Worm (Caenorhabditis elegans) whole organism, L3 larva: ENCODE data around the gene Y53C12A.11.

ENCODE experiments used
- elt-1 ChIP-seq: fragments of 150-350 bp; optimal IDR thresholded peaks from 2 replicates; lab custom pipeline; 2014; ENCODE audit warnings: missing biosample characterization, missing genetic modification characterization
- fos-1 ChIP-seq: fragments of 150-350 bp; optimal IDR thresholded peaks from 2 replicates; lab custom pipeline; 2014; ENCODE audit warnings: missing biosample characterization, missing genetic modification characterization
- nhr-11 ChIP-seq: fragments of 150-350 bp; optimal IDR thresholded peaks from 2 replicates; lab custom pipeline; 2014; ENCODE audit warnings: missing biosample characterization, missing genetic modification characterization
- nhr-23 ChIP-seq: fragments of 150-350 bp; optimal IDR thresholded peaks from 2 replicates; lab custom pipeline; 2014; ENCODE audit warnings: missing biosample characterization, missing genetic modification reagents, missing genetic modification characterization
- skn-1 ChIP-seq: fragments of 150-350 bp; optimal IDR thresholded peaks from 2 replicates; lab custom pipeline; 2014; ENCODE audit warnings: missing biosample characterization, missing genetic modification characterization
- unc-62 ChIP-seq: fragments of 150-350 bp; sonication (generic microtip); optimal IDR thresholded peaks from 4 replicates; lab custom pipeline; 2014; ENCODE audit warnings: missing biosample characterization, missing genetic modification reagents, missing genetic modification characterization

DNA sequence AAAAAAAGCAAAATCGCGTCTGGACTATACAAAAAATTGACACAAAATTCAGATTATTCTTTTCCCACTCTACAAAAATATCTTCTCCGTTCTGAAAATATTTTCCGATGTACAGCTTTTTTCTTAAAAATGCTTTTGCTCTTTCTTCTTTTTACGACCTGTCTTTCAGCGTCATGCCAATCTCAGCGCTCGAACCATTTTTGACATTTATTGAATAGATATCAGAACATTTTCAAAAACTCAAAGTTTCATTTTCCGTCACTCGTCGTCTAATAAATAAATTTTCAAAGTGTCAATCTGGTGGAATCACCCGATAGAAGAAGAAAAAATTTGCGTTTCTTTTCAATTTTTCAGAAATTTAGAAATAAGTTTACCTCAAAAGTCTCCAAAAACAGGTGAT, 22.9 kb upstream of the Y53C12A.11 start:
- no peak for TF ChIP-seq skn-1 (tag; lab: Kevin White, UChicago)
- no peak for TF ChIP-seq elt-1 (tag; lab: Kevin White, UChicago)
- no peak for TF ChIP-seq unc-62 (GFP tag; lab: Kevin White, UChicago)
- TF ChIP-seq nhr-11, result no peak
- TF ChIP-seq fos-1 (tag; lab: Kevin White, UChicago), result no peak
- TF ChIP-seq nhr-23, result no peak
